Fruit fly (Drosophila melanogaster) whole organism: Measurements from ENCODE around the gene CG14990.

Experiments
- CG8478 ChIP-seq: fragments of >200 bp; optimal IDR thresholded peaks from 2 replicates; lab custom pipeline; 2018; ENCODE audit warnings: inconsistent platforms
- Dll ChIP-seq: fragments of >200 bp; optimal IDR thresholded peaks from 2 replicates; lab custom pipeline; 2017
- EcR ChIP-seq, 2 experiments: fragments of >200 bp; optimal IDR thresholded peaks; 2 replicates each; lab custom pipeline; 2017; ENCODE audit warnings: missing biosample characterization in 2 of 2, missing genetic modification characterization in 2 of 2, missing genetic modification reagents in 2 of 2
- pan ChIP-seq: fragments of >200 bp; optimal IDR thresholded peaks from 2 replicates; lab custom pipeline; 2017
- psq ChIP-seq: fragments of >200 bp; optimal IDR thresholded peaks from 2 replicates; lab custom pipeline; 2017
- usp ChIP-seq: fragments of >200 bp; optimal IDR thresholded peaks from 2 replicates; lab custom pipeline; 2017; ENCODE audit warnings: missing biosample characterization, missing genetic modification characterization, mixed read lengths

CG14990 gene

dm6 chr3L:4132585-4132984, 39.6 kb downstream of the CG14990 start:
- TF ChIP-seq psq (lab: Kevin White, UChicago) (no peak), EcR (GFP tag; optimal IDR thresholded peaks at IDR 0.05; lab: Kevin White, UChicago) (no peak), Dll (no peak)

- TF ChIP-seq Dll (no peak), CG8478 (no peak), pan (lab: Kevin White, UChicago) (no peak), psq (lab: Kevin White, UChicago) (no peak), EcR (GFP tag; optimal IDR thresholded peaks at IDR 0.05; lab: Kevin White, UChicago) (no peak), usp (no peak)
Observed at dm6 chr3L:4133724-4134678, 41.0 kb downstream of the CG14990 start, which contains the start of gene ens. Gene ens (minus strand): TSS chr3L:4134550.

- TF ChIP-seq Dll (no peak), CG8478 (no peak)
Observed at dm6 chr3L:4135857-4136256, 42.9 kb downstream of the CG14990 start, which contains the start of gene RfC4. Gene RfC4 (minus strand): TSS chr3L:4136038.

dm6 chr3L:4138804-4139521, 46.0 kb downstream of the CG14990 start, which contains the start of the genes Rop and Ras64B:
Gene Rop (minus strand): TSS chr3L:4138996.
Gene Ras64B (plus strand): TSS chr3L:4139076.
- TF ChIP-seq usp (no peak), EcR (GFP tag; optimal IDR thresholded peaks at IDR 0.05; lab: Kevin White, UChicago) (no peak), psq (lab: Kevin White, UChicago) (no peak), Dll (no peak), pan (lab: Kevin White, UChicago) (no peak), CG8478 (no peak)

dm6 chr3L:4141167-4141566, 48.2 kb downstream of the CG14990 start, which contains the start of gene Akh:
Gene Akh (plus strand): TSS chr3L:4141467.
- TF ChIP-seq pan (lab: Kevin White, UChicago) (no peak), usp (no peak), psq (lab: Kevin White, UChicago) (no peak), EcR (GFP tag; optimal IDR thresholded peaks at IDR 0.05; lab: Kevin White, UChicago) (no peak), Dll (no peak), CG8478 (no peak)

dm6 chr3L:4142064-4142463, 49.1 kb downstream of the CG14990 start, which contains the start of gene CG32260:
Gene CG32260 (plus strand): TSS chr3L:4142364.
- TF ChIP-seq pan (lab: Kevin White, UChicago) (no peak), CG8478 (no peak)
